Fruit fly (Drosophila melanogaster): ENCODE measurements around the gene CRMP.

CRMP gene

dm6 chr3R:5606477-5606876 lies 35.6 kb downstream of the CRMP start, which contains the start of gene asl:
Gene asl (minus strand): TSS chr3R:5606543.
- TF ChIP-seq CG17829 (tag; optimal IDR thresholded peaks at IDR 0.05) (peak; percentile 85), CG10267 (tag; optimal IDR thresholded peaks at IDR 0.05) (peak; percentile 80), CG1647 (GFP tag; optimal IDR thresholded peaks at IDR 0.05) (peak; percentile 56), CG4424 (GFP tag; optimal IDR thresholded peaks at IDR 0.05) (peak; percentile 75), CG34422 (GFP tag; IDR thresholded peaks at IDR 0.05) (peak; percentile 64; the same call in 1 of the 3 replicates), CG17612 (GFP tag; IDR thresholded peaks at IDR 0.05) (no peak), HLH3B (GFP tag; IDR thresholded peaks at IDR 0.05) (no peak), NFAT (GFP tag; IDR thresholded peaks at IDR 0.05) (no peak), shn (GFP tag; optimal IDR thresholded peaks at IDR 0.05) (peak; percentile 25), CG13296 (GFP tag; optimal IDR thresholded peaks at IDR 0.05) (peak; percentile 52), CG33557 (GFP tag; optimal IDR thresholded peaks at IDR 0.05) (peak; percentile 42), CG7372 (GFP tag; IDR thresholded peaks at IDR 0.05) (peak; percentile 49; the same call in 1 of the 2 replicates), Dp (GFP tag; optimal IDR thresholded peaks at IDR 0.05) (peak; percentile 84), CG11093 (GFP tag; IDR thresholded peaks at IDR 0.05) (no peak), CG2712 (tag; optimal IDR thresholded peaks at IDR 0.05) (peak; percentile 82), pum (GFP tag; optimal IDR thresholded peaks at IDR 0.05) (peak; percentile 33), CG10274 (GFP tag; optimal IDR thresholded peaks at IDR 0.05) (no peak), bcd (GFP tag; optimal IDR thresholded peaks at IDR 0.05) (peak; percentile 62), CG9437 (GFP tag; optimal IDR thresholded peaks at IDR 0.05) (peak; percentile 46), CG11398 (GFP tag; optimal IDR thresholded peaks at IDR 0.05) (no peak), CG8359 (GFP tag; optimal IDR thresholded peaks at IDR 0.05; ENCODE audit: borderline replicate concordance) (peak; percentile 26), tin (GFP tag; optimal IDR thresholded peaks at IDR 0.05) (peak; percentile 58), CG8765 (GFP tag; IDR thresholded peaks at IDR 0.05) (peak; percentile 63), stc (GFP tag; IDR thresholded peaks at IDR 0.05) (peak; percentile 50; the same call in 1 of the 2 replicates), HmgZ (tag; optimal IDR thresholded peaks at IDR 0.05) (peak; percentile 76), lab (GFP tag; optimal IDR thresholded peaks at IDR 0.05) (no peak), sima (GFP tag; optimal IDR thresholded peaks at IDR 0.05) (no peak), zen (tag; optimal IDR thresholded peaks at IDR 0.05) (peak; percentile 68), C15 (GFP tag; IDR thresholded peaks at IDR 0.05) (no peak), pnt (GFP tag; optimal IDR thresholded peaks at IDR 0.05) (peak; percentile 45), schlank (tag; optimal IDR thresholded peaks at IDR 0.05) (no peak), BEAF-32 (GFP tag; optimal IDR thresholded peaks at IDR 0.05) (peak; percentile 53), wek (GFP tag; optimal IDR thresholded peaks at IDR 0.05) (peak; percentile 50), CG7556 (GFP tag; optimal IDR thresholded peaks at IDR 0.05) (peak; percentile 33), Mes4 (GFP tag; optimal IDR thresholded peaks at IDR 0.05) (peak; percentile 34), CG13894 (tag; optimal IDR thresholded peaks at IDR 0.05) (peak; percentile 68), knrl (GFP tag; IDR thresholded peaks at IDR 0.05; ENCODE audit: partially characterized antibody) (peak; percentile 21; the same call in 1 of the 3 replicates), Dad (GFP tag; optimal IDR thresholded peaks at IDR 0.05) (peak; percentile 7), sd (tag; optimal IDR thresholded peaks at IDR 0.05) (peak; percentile 82), pan (optimal IDR thresholded peaks at IDR 0.05) (no peak), pan (GFP tag; optimal IDR thresholded peaks at IDR 0.05 in 1 of 2, IDR thresholded peaks at IDR 0.05 in 1 of 2) (peak in 1 of 2 experiments; percentile 47), inv (GFP tag; IDR thresholded peaks at IDR 0.05; ENCODE audit: partially characterized antibody) (no peak), HmgD (GFP tag; optimal IDR thresholded peaks at IDR 0.05) (no peak), Dref (GFP tag; IDR thresholded peaks at IDR 0.05) (peak; percentile 31; the same call in 1 of the 2 replicates), CG14050 (GFP tag; IDR thresholded peaks at IDR 0.05) (peak; percentile 37; the same call in 1 of the 3 replicates), phol (tag; optimal IDR thresholded peaks at IDR 0.05) (peak; percentile 81), Hr78 (GFP tag; optimal IDR thresholded peaks at IDR 0.05) (peak in 1 of 2 experiments; percentile 65), prd (optimal IDR thresholded peaks at IDR 0.05) (no peak), prd (GFP tag; IDR thresholded peaks at IDR 0.05) (peak; percentile 39; the same call in 1 of the 3 replicates), Awh (GFP tag; IDR thresholded peaks at IDR 0.05) (0 out of 2 replicates have a peak, but pooled peaks have one; percentile 21)
